Worm (Caenorhabditis elegans): ENCODE measurements around the gene R05H5.4.

The R05H5.4 gene

ce11 chrII:10206425-10206824 lies 6.6 kb upstream of the R05H5.4 start, which contains the start of gene T01E8.1:
Gene T01E8.1, plus strand, starts transcription at chrII:10206725.
- TF ChIP-seq tbx-37 (GFP tag; conservative IDR thresholded peaks at IDR 0.05): no peak
- TF ChIP-seq scrt-1 (GFP tag; IDR thresholded peaks at IDR 0.05): no peak
- no peak for TF ChIP-seq ceh-13 (GFP tag; optimal IDR thresholded peaks at IDR 0.05)
- no peak for TF ChIP-seq tra-4 (tag; optimal IDR thresholded peaks at IDR 0.05)
- TF ChIP-seq hmg-4 (GFP tag; optimal IDR thresholded peaks at IDR 0.05): no peak
- TF ChIP-seq F13C5.2 (tag; optimal IDR thresholded peaks at IDR 0.05): no peak

- no peak for TF ChIP-seq pes-1 (GFP tag; IDR thresholded peaks at IDR 0.05)
- TF ChIP-seq ets-7 (tag; optimal IDR thresholded peaks at IDR 0.05): no peak
- no peak for TF ChIP-seq hnd-1 (tag; optimal IDR thresholded peaks at IDR 0.05)
- TF ChIP-seq aly-1 (tag; optimal IDR thresholded peaks at IDR 0.05): no peak
These were observed 4.7 kb upstream of the R05H5.4 start for ce11 chrII:10204428-10205049.

- TF ChIP-seq hmbx-1 (tag; optimal IDR thresholded peaks at IDR 0.05) (no peak), ceh-13 (GFP tag; optimal IDR thresholded peaks at IDR 0.05) (no peak), hmg-4 (GFP tag; optimal IDR thresholded peaks at IDR 0.05) (no peak), tbx-11 (GFP tag; IDR thresholded peaks at IDR 0.05) (no peak), ets-7 (tag; optimal IDR thresholded peaks at IDR 0.05) (no peak), F13C5.2 (tag; optimal IDR thresholded peaks at IDR 0.05) (no peak), flt-1 (GFP tag; IDR thresholded peaks at IDR 0.05) (no peak), ceh-36 (tag; optimal IDR thresholded peaks at IDR 0.05) (no peak), sea-1 (GFP tag; conservative IDR thresholded peaks at IDR 0.05) (no peak), tbx-37 (GFP tag; conservative IDR thresholded peaks at IDR 0.05) (no peak), pes-1 (GFP tag; IDR thresholded peaks at IDR 0.05) (no peak), aly-1 (tag; optimal IDR thresholded peaks at IDR 0.05) (no peak), ama-1 (optimal IDR thresholded peaks at IDR 0.05) (no peak), tra-4 (tag; optimal IDR thresholded peaks at IDR 0.05) (no peak), hnd-1 (tag; optimal IDR thresholded peaks at IDR 0.05) (no peak), B0310.2 (tag; optimal IDR thresholded peaks at IDR 0.05) (no peak), scrt-1 (GFP tag; IDR thresholded peaks at IDR 0.05) (no peak)
These were observed 4.0 kb upstream of the R05H5.4 start for ce11 chrII:10203765-10204164.

ce11 chrII:10203067-10203466 lies 3.3 kb upstream of the R05H5.4 start:
- TF ChIP-seq B0310.2 (tag; optimal IDR thresholded peaks at IDR 0.05) (no peak), ets-7 (tag; optimal IDR thresholded peaks at IDR 0.05) (no peak), tra-4 (tag; optimal IDR thresholded peaks at IDR 0.05) (no peak), F13C5.2 (tag; optimal IDR thresholded peaks at IDR 0.05) (no peak), flt-1 (GFP tag; IDR thresholded peaks at IDR 0.05) (no peak), ceh-13 (GFP tag; optimal IDR thresholded peaks at IDR 0.05) (no peak), tbx-37 (GFP tag; conservative IDR thresholded peaks at IDR 0.05) (no peak), hmg-4 (GFP tag; optimal IDR thresholded peaks at IDR 0.05) (no peak), pes-1 (GFP tag; IDR thresholded peaks at IDR 0.05) (no peak), ama-1 (optimal IDR thresholded peaks at IDR 0.05) (no peak)

- no peak for TF ChIP-seq ama-1 (optimal IDR thresholded peaks at IDR 0.05)
- TF ChIP-seq tra-4 (tag; optimal IDR thresholded peaks at IDR 0.05): no peak
- TF ChIP-seq B0310.2 (tag; optimal IDR thresholded peaks at IDR 0.05): no peak
- TF ChIP-seq scrt-1 (GFP tag; IDR thresholded peaks at IDR 0.05): no peak
- TF ChIP-seq flt-1 (GFP tag; IDR thresholded peaks at IDR 0.05): no peak
- no peak for TF ChIP-seq ceh-36 (tag; optimal IDR thresholded peaks at IDR 0.05)
- no peak for TF ChIP-seq pes-1 (GFP tag; IDR thresholded peaks at IDR 0.05)
- TF ChIP-seq hmbx-1 (tag; optimal IDR thresholded peaks at IDR 0.05): no peak
- TF ChIP-seq hnd-1 (tag; optimal IDR thresholded peaks at IDR 0.05): no peak
- TF ChIP-seq sea-1 (GFP tag; conservative IDR thresholded peaks at IDR 0.05): no peak
- no peak for TF ChIP-seq ets-7 (tag; optimal IDR thresholded peaks at IDR 0.05)
- peak; percentile 64 for TF ChIP-seq F13C5.2 (tag; optimal IDR thresholded peaks at IDR 0.05)
- TF ChIP-seq tbx-37 (GFP tag; conservative IDR thresholded peaks at IDR 0.05): no peak
- peak; percentile 84 for TF ChIP-seq hmg-4 (GFP tag; optimal IDR thresholded peaks at IDR 0.05)
- no peak for TF ChIP-seq tbx-11 (GFP tag; IDR thresholded peaks at IDR 0.05)
- TF ChIP-seq ceh-13 (GFP tag; optimal IDR thresholded peaks at IDR 0.05): no peak
These were observed 2.5 kb upstream of the R05H5.4 start for ce11 chrII:10202275-10202674.

ce11 chrII:10200759-10201158 lies 953 bp upstream of the R05H5.4 start, which contains the start of gene arv-1:
Gene arv-1, minus strand, starts transcription at chrII:10200823.
- TF ChIP-seq hmbx-1 (tag; optimal IDR thresholded peaks at IDR 0.05) (no peak), tbx-37 (GFP tag; conservative IDR thresholded peaks at IDR 0.05) (peak; percentile 65; the same call in 1 of the 2 replicates), ets-7 (tag; optimal IDR thresholded peaks at IDR 0.05) (no peak), tbx-11 (GFP tag; IDR thresholded peaks at IDR 0.05) (no peak), pes-1 (GFP tag; IDR thresholded peaks at IDR 0.05) (peak; percentile 61; the same call in 1 of the 2 replicates)

ce11 chrII:10198486-10198885 lies 1.3 kb downstream of the R05H5.4 start:
- TF ChIP-seq tbx-11 (GFP tag; IDR thresholded peaks at IDR 0.05): no peak
- TF ChIP-seq sea-1 (GFP tag; conservative IDR thresholded peaks at IDR 0.05): no peak
- TF ChIP-seq ets-7 (tag; optimal IDR thresholded peaks at IDR 0.05): no peak
- TF ChIP-seq pes-1 (GFP tag; IDR thresholded peaks at IDR 0.05): no peak
- TF ChIP-seq B0310.2 (tag; optimal IDR thresholded peaks at IDR 0.05): no peak
- TF ChIP-seq hmbx-1 (tag; optimal IDR thresholded peaks at IDR 0.05): no peak
- no peak for TF ChIP-seq tra-4 (tag; optimal IDR thresholded peaks at IDR 0.05)
- no peak for TF ChIP-seq tbx-37 (GFP tag; conservative IDR thresholded peaks at IDR 0.05)
- no peak for TF ChIP-seq hnd-1 (tag; optimal IDR thresholded peaks at IDR 0.05)
- TF ChIP-seq scrt-1 (GFP tag; IDR thresholded peaks at IDR 0.05): no peak
- TF ChIP-seq ama-1 (optimal IDR thresholded peaks at IDR 0.05): no peak
- no peak for TF ChIP-seq flt-1 (GFP tag; IDR thresholded peaks at IDR 0.05)
- no peak for TF ChIP-seq F13C5.2 (tag; optimal IDR thresholded peaks at IDR 0.05)
- no peak for TF ChIP-seq aly-1 (tag; optimal IDR thresholded peaks at IDR 0.05)
- TF ChIP-seq ceh-13 (GFP tag; optimal IDR thresholded peaks at IDR 0.05): no peak
- TF ChIP-seq ceh-36 (tag; optimal IDR thresholded peaks at IDR 0.05): no peak
- no peak for TF ChIP-seq hmg-4 (GFP tag; optimal IDR thresholded peaks at IDR 0.05)

Data from whole organism, early embryonic.